Fruit fly (Drosophila melanogaster): ENCODE measurements around the gene CG34453.

- TF ChIP-seq psq (optimal IDR thresholded peaks at IDR 0.05) (no peak), Myc (optimal IDR thresholded peaks at IDR 0.05) (no peak), h (optimal IDR thresholded peaks at IDR 0.05) (no peak), ttk (optimal IDR thresholded peaks at IDR 0.05) (no peak), insv (optimal IDR thresholded peaks at IDR 0.05) (no peak)
Measured at dm6 chr3L:246644-247199, 13.6 kb upstream of the CG34453 start.

Data from Kc167 (cell line).